Fruit fly (Drosophila melanogaster): ENCODE measurements around the gene CG9641.

Gene CG9641

dm6 chr2L:2958858-2959257 lies 17.8 kb downstream of the CG9641 start (continued):
- no peak for TF ChIP-seq Hr51 (GFP tag; optimal IDR thresholded peaks at IDR 0.05)
- no peak for TF ChIP-seq HLH3B (GFP tag; IDR thresholded peaks at IDR 0.05)
- TF ChIP-seq ssp (GFP tag; IDR thresholded peaks at IDR 0.05), result no peak
- TF ChIP-seq CG2889 (GFP tag; IDR thresholded peaks at IDR 0.05), result no peak
- no peak for TF ChIP-seq CG15073 (GFP tag; optimal IDR thresholded peaks at IDR 0.05)
- no peak for TF ChIP-seq CG31365 (tag; optimal IDR thresholded peaks at IDR 0.05)
- TF ChIP-seq ken (GFP tag; IDR thresholded peaks at IDR 0.05), result no peak
- TF ChIP-seq CG18599 (GFP tag; optimal IDR thresholded peaks at IDR 0.05), result no peak
- no peak for TF ChIP-seq Kr (GFP tag; optimal IDR thresholded peaks at IDR 0.05)

- TF ChIP-seq Atf-2 (GFP tag; optimal IDR thresholded peaks at IDR 0.05) (no peak), CG6272 (GFP tag; IDR thresholded peaks at IDR 0.05) (no peak), CG12659 (GFP tag; optimal IDR thresholded peaks at IDR 0.05) (peak; percentile 35), CG15696 (tag; optimal IDR thresholded peaks at IDR 0.05) (no peak), CG2678 (tag; optimal IDR thresholded peaks at IDR 0.05) (no peak), HLH3B (GFP tag; IDR thresholded peaks at IDR 0.05) (peak; percentile 56), CG8944 (GFP tag; optimal IDR thresholded peaks at IDR 0.05) (peak; percentile 30), Hey (tag; optimal IDR thresholded peaks at IDR 0.05) (no peak), Gsc (GFP tag; IDR thresholded peaks at IDR 0.05) (peak; percentile 35; the same call in 1 of the 2 replicates), CG12942 (GFP tag; optimal IDR thresholded peaks at IDR 0.05) (no peak), Taf1 (GFP tag; IDR thresholded peaks at IDR 0.05) (no peak), Bteb2 (GFP tag; optimal IDR thresholded peaks at IDR 0.05) (no peak), Lhr (GFP tag; optimal IDR thresholded peaks at IDR 0.05) (peak; percentile 16), CG11456 (GFP tag; IDR thresholded peaks at IDR 0.05) (no peak), Gug (GFP tag; IDR thresholded peaks at IDR 0.05) (peak; percentile 14; the same call in 2 of the 4 replicates), CG1233 (GFP tag; optimal IDR thresholded peaks at IDR 0.05) (peak; percentile 2), PHDP (tag; optimal IDR thresholded peaks at IDR 0.05) (no peak), CG16815 (GFP tag; optimal IDR thresholded peaks at IDR 0.05) (no peak), pb (GFP tag; optimal IDR thresholded peaks at IDR 0.05) (no peak), Xrp1 (GFP tag; IDR thresholded peaks at IDR 0.05) (peak; percentile 59; the same call in 1 of the 2 replicates), maf-S (GFP tag; optimal IDR thresholded peaks at IDR 0.05) (no peak), B-H1 (GFP tag; IDR thresholded peaks at IDR 0.05) (no peak), Mes4 (GFP tag; optimal IDR thresholded peaks at IDR 0.05) (no peak), pita (GFP tag; optimal IDR thresholded peaks at IDR 0.05) (no peak), dpn (GFP tag; optimal IDR thresholded peaks at IDR 0.05) (peak; percentile 11 to 28), emc (GFP tag; optimal IDR thresholded peaks at IDR 0.05) (no peak), kni (GFP tag; optimal IDR thresholded peaks at IDR 0.05) (peak; percentile 12), zen2 (GFP tag; IDR thresholded peaks at IDR 0.05; ENCODE audit: partially characterized antibody) (no peak), ro (GFP tag; IDR thresholded peaks at IDR 0.05) (no peak), yki (optimal IDR thresholded peaks at IDR 0.05) (no peak), Neu2 (GFP tag; optimal IDR thresholded peaks at IDR 0.05; ENCODE audit: borderline replicate concordance) (no peak), CG14441 (GFP tag; IDR thresholded peaks at IDR 0.05) (no peak), CG32767 (GFP tag; IDR thresholded peaks at IDR 0.05) (no peak), tll (GFP tag; optimal IDR thresholded peaks at IDR 0.05) (no peak), CG10959 (GFP tag; IDR thresholded peaks at IDR 0.05) (no peak), az2 (GFP tag; optimal IDR thresholded peaks at IDR 0.05) (peak; percentile 62), CG12219 (GFP tag; optimal IDR thresholded peaks at IDR 0.05) (no peak), pum (GFP tag; optimal IDR thresholded peaks at IDR 0.05) (peak; percentile 48), tio (GFP tag; optimal IDR thresholded peaks at IDR 0.05) (no peak), CHES-1-like (GFP tag; optimal IDR thresholded peaks at IDR 0.05) (no peak), knrl (GFP tag; IDR thresholded peaks at IDR 0.05; ENCODE audit: partially characterized antibody) (peak; percentile 45; the same call in 2 of the 3 replicates)
Observed at dm6 chr2L:2957547-2958174, 19.0 kb downstream of the CG9641 start.

Data from whole organism, embryonic.